Fruit fly (Drosophila melanogaster) S2 (cell line): ENCODE results near the gene CG10164.

Experiments used
- CG8478 ChIP-seq: fragments of >200 bp; optimal IDR thresholded peaks from 2 replicates; lab custom pipeline; 2018
- CTCF ChIP-seq, 2 experiments: fragments of >200 bp; optimal IDR thresholded peaks; 2 replicates each; lab custom pipeline; 2018

DNA sequence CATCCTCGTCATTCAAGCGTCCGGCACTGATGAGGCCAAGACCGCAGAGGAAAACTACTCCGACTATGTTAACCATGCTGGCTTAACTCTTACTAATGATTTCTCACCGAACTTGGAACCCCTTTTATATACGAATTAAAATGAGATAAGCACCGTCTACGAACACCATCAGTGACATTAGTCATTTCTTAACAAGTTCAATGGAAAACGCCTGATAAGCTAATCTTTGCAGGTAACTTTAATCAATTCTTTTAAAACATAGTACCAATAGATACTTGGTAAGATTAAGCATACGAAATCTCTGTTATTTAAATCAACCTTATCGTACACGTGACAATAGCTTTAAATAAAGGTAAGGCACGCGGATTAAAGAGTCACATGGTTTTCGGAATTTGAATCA is 33.0 kb upstream of the CG10164 start, which contains the start of gene CG10182:
- TF ChIP-seq CG8478 (lab: Kevin White, UChicago): no peak
- no peak for TF ChIP-seq CTCF (optimal IDR thresholded peaks at IDR 0.05; lab: Kevin White, UChicago)
